Fruit fly (Drosophila melanogaster): ENCODE measurements around the gene Pp1-87B.

Gene Pp1-87B

DNA sequence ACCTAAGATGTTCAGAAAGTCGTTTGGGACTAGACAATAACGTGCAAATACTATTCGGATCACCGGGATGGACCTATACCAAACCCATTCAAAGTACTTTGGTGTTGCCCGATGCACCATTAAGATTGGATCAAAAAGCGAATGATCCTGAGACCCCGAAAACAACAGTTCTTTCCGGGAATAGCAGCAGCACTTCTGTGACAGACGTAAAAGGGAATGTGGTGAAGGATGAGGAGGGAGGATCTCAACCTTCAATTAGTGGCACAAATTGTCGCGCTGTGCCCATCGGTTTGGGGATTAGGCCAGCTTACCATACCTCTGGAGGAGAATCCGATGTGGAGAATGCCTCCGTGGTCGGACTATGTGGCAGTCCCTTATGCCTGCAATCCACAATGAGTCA, 22.6 kb upstream of the Pp1-87B start:
- TF ChIP-seq D1 (tag; optimal IDR thresholded peaks at IDR 0.05) = no peak
- no peak for TF ChIP-seq CG14655 (GFP tag; optimal IDR thresholded peaks at IDR 0.05)
- TF ChIP-seq Pif1A (GFP tag; optimal IDR thresholded peaks at IDR 0.05) = no peak
- no peak for TF ChIP-seq CG17806 (tag; optimal IDR thresholded peaks at IDR 0.05)
- no peak for TF ChIP-seq fd96Ca (GFP tag; IDR thresholded peaks at IDR 0.05)
- TF ChIP-seq CG32121 (GFP tag; IDR thresholded peaks at IDR 0.05) = no peak
- no peak for TF ChIP-seq CG13204 (GFP tag; optimal IDR thresholded peaks at IDR 0.05)
- no peak for TF ChIP-seq CG8301 (tag; optimal IDR thresholded peaks at IDR 0.05)
- no peak for TF ChIP-seq CG4496 (GFP tag; IDR thresholded peaks at IDR 0.05)
- no peak for TF ChIP-seq Pif1B (GFP tag; optimal IDR thresholded peaks at IDR 0.05)
- no peak for TF ChIP-seq gl (tag; optimal IDR thresholded peaks at IDR 0.05)
- TF ChIP-seq CG15710 (tag; optimal IDR thresholded peaks at IDR 0.05) = no peak
- TF ChIP-seq CG34367 (tag; optimal IDR thresholded peaks at IDR 0.05) = no peak
- TF ChIP-seq Ets98B (GFP tag; IDR thresholded peaks at IDR 0.05) = no peak
- no peak for TF ChIP-seq CG12605 (GFP tag; IDR thresholded peaks at IDR 0.05)

DNA sequence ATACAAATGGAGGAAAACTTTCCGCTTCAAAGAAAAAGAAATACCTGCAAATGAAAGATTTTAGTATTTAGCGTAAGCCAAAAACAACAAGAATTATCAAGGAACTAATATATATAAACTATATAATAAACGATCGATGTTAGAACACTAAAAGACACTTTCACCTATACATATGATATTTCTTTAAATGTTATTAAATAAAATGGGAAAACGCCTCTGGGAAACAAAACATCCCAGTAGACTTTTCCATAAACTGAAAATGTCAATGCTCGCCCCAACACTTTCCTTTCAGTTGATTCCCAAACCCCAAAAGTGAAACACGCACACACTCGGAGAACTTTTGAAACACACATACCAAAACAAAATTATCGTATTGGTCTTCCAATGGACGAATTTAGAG, 21.6 kb upstream of the Pp1-87B start, which contains the start of gene vrs:
vrs (plus strand) TSS at position 301 of the 400 bp plus-strand sequence.
- TF ChIP-seq fd96Ca (GFP tag; IDR thresholded peaks at IDR 0.05) = no peak
- no peak for TF ChIP-seq CG4496 (GFP tag; IDR thresholded peaks at IDR 0.05)
- TF ChIP-seq gl (tag; optimal IDR thresholded peaks at IDR 0.05) = no peak
- no peak for TF ChIP-seq CG13204 (GFP tag; optimal IDR thresholded peaks at IDR 0.05)
- no peak for TF ChIP-seq Ets98B (GFP tag; IDR thresholded peaks at IDR 0.05)
- TF ChIP-seq Pif1A (GFP tag; optimal IDR thresholded peaks at IDR 0.05) = no peak
- TF ChIP-seq rn (GFP tag; IDR thresholded peaks at IDR 0.05) = no peak
- no peak for TF ChIP-seq CG8301 (tag; optimal IDR thresholded peaks at IDR 0.05)
- TF ChIP-seq Snoo (tag; optimal IDR thresholded peaks at IDR 0.05) = no peak
- TF ChIP-seq CG17806 (tag; optimal IDR thresholded peaks at IDR 0.05) = no peak
- TF ChIP-seq CG8159 (tag; optimal IDR thresholded peaks at IDR 0.05) = no peak
- no peak for TF ChIP-seq CG34367 (tag; optimal IDR thresholded peaks at IDR 0.05)
- TF ChIP-seq D1 (tag; optimal IDR thresholded peaks at IDR 0.05) = no peak
- no peak for TF ChIP-seq CG32121 (GFP tag; IDR thresholded peaks at IDR 0.05)
- no peak for TF ChIP-seq EcR (GFP tag; optimal IDR thresholded peaks at IDR 0.05)
- no peak for TF ChIP-seq CG10348 (GFP tag; IDR thresholded peaks at IDR 0.05)
- TF ChIP-seq CG12605 (GFP tag; IDR thresholded peaks at IDR 0.05) = no peak
- no peak for TF ChIP-seq CG9948 (tag; optimal IDR thresholded peaks at IDR 0.05)

DNA sequence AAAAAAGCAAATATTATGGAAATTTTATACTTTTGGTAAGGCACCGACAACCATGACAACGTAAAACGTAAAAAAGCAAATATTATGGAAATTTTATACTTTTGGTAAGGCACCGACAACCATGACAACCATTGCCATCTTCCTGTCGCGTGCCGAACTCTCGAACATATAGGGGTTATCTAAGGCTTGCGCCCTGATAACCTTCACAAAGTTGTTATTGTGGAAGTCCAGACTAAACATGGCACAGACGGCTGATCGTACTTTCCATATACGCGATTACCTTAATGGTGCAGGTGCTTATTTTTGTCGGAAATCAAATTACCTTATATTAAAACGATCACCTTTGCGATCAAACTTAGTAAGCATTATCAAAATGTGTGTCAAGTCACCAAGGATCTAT, 19.8 kb upstream of the Pp1-87B start:
- TF ChIP-seq CG17806 (tag; optimal IDR thresholded peaks at IDR 0.05) (no peak), fd96Ca (GFP tag; IDR thresholded peaks at IDR 0.05) (no peak)

dm6 chr3R:12443769-12444168, 18.1 kb upstream of the Pp1-87B start:
- TF ChIP-seq Pif1B (GFP tag; optimal IDR thresholded peaks at IDR 0.05) (no peak), CG13204 (GFP tag; optimal IDR thresholded peaks at IDR 0.05) (no peak), D1 (tag; optimal IDR thresholded peaks at IDR 0.05) (no peak), rn (GFP tag; IDR thresholded peaks at IDR 0.05) (no peak), CG15710 (tag; optimal IDR thresholded peaks at IDR 0.05) (no peak), Ets98B (GFP tag; IDR thresholded peaks at IDR 0.05) (no peak), CG32121 (GFP tag; IDR thresholded peaks at IDR 0.05) (no peak)

DNA sequence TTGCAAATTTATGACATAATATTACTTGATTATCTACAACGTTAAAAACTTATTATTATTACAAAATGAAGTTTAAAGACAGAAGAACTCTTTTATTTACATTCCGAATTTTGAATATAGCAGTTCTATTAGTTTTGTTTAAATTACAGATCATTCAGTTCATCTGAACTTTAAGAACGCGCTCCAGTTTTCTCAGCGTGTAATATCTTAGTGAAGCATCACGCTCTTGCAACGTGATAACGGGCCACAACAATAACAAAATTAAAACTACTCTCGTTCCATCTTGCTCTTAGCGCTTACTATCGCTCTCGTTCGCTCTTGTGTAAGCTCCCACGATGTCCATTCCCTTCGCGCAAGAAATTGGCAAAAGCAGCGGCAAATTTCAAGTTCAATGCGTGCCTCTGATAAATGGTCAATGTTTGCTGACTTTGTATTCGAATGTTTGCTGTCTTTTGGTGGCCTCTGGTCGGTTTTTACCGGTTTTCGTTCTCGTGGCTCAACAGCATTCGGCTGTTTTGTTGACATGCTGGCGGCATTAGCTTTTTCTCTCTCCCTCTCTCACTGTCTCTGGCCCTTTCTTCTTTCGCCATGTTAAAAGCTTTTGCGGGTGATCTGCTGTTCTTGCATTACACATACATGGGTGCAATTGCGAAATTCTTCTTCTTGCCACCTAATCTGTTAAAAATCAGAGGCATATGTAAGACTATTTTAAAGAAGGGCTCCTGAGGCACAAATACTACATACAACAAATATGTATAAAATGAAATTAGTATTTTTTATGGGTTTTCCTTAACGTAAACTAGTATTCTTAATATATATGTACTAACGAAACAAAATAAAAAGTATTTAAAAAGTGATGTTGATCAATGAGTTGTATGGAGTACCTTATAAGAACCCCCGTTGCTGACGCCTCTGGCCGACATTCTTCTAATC, 17.1 kb upstream of the Pp1-87B start:
- no peak for TF ChIP-seq Snoo (tag; optimal IDR thresholded peaks at IDR 0.05)
- peak; percentile 63 for TF ChIP-seq CG8159 (tag; optimal IDR thresholded peaks at IDR 0.05)
- TF ChIP-seq gl (tag; optimal IDR thresholded peaks at IDR 0.05) = peak; percentile 22
- peak; percentile 28 for TF ChIP-seq CG15710 (tag; optimal IDR thresholded peaks at IDR 0.05)
- TF ChIP-seq Pif1A (GFP tag; optimal IDR thresholded peaks at IDR 0.05) = peak; percentile 55
- no peak for TF ChIP-seq rn (GFP tag; IDR thresholded peaks at IDR 0.05)
- peak; percentile 76 for TF ChIP-seq CG14655 (GFP tag; optimal IDR thresholded peaks at IDR 0.05)
- peak; percentile 0 for TF ChIP-seq Pif1B (GFP tag; optimal IDR thresholded peaks at IDR 0.05)
- TF ChIP-seq CG10348 (GFP tag; IDR thresholded peaks at IDR 0.05) = no peak
- TF ChIP-seq CG12605 (GFP tag; IDR thresholded peaks at IDR 0.05) = peak; percentile 55
- peak; percentile 57; the same call in 1 of the 2 replicates for TF ChIP-seq CG32121 (GFP tag; IDR thresholded peaks at IDR 0.05)
- peak; percentile 45 for TF ChIP-seq D1 (tag; optimal IDR thresholded peaks at IDR 0.05)
- peak; percentile 62 for TF ChIP-seq EcR (GFP tag; optimal IDR thresholded peaks at IDR 0.05)
- peak; percentile 61; the same call in 2 of the 3 replicates for TF ChIP-seq CG4496 (GFP tag; IDR thresholded peaks at IDR 0.05)
- peak; percentile 70 for TF ChIP-seq CG8301 (tag; optimal IDR thresholded peaks at IDR 0.05)
- no peak; the same call in 2 of the 3 replicates for TF ChIP-seq fd96Ca (GFP tag; IDR thresholded peaks at IDR 0.05)
- TF ChIP-seq Ets98B (GFP tag; IDR thresholded peaks at IDR 0.05) = no peak
- peak; percentile 46 for TF ChIP-seq CG17806 (tag; optimal IDR thresholded peaks at IDR 0.05)
- TF ChIP-seq CG9948 (tag; optimal IDR thresholded peaks at IDR 0.05) = peak; percentile 55

dm6 chr3R:12441008-12441606, 15.4 kb upstream of the Pp1-87B start:
- TF ChIP-seq Ets98B (GFP tag; IDR thresholded peaks at IDR 0.05) (peak; percentile 20; the same call in 1 of the 2 replicates), CG4496 (GFP tag; IDR thresholded peaks at IDR 0.05) (peak; percentile 32; the same call in 1 of the 3 replicates), CG34367 (tag; optimal IDR thresholded peaks at IDR 0.05) (no peak)

Measured in whole organism, pupa.